Fruit fly (Drosophila melanogaster): ENCODE data around the gene B-H1.

B-H1 gene

dm6 chrX:17452443-17452842 is 55.2 kb downstream of the B-H1 start, which contains the start of gene CG8568:
CG8568 (minus strand) TSS chrX:17452543.
- TF ChIP-seq CG17801 (GFP tag; optimal IDR thresholded peaks at IDR 0.05; ENCODE audit: partially characterized antibody) = no peak
